Fruit fly (Drosophila melanogaster): ENCODE results near the gene Ogg1.

DNA sequence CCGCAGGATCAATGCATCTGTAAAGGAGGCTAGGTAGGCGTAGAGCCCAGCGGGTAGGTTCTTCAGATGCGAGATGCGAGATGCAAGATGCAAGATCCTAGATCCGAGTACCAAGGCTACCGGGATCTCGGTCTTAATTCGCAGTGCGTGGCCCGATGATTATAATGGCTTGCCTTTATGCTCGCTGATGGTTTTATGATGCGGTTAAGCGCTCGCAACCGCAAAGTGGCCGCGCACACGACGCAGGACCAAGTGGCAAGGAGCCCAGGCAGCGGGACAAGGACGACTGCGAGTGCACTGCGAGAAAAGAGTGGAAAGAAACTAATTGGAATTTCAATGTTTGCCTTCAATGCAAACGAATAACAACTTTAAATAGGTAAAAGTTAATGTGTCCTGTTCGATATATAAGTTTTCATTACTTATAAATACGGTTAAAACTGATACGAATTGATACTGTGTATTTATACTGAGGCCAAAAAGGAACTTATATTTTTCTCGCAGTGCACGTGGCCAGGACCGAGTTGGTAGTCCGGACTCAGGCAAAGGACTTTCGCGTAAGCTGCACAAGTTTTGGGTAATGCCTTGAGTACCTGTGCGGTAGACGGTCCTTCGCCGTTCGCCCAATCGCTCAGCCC, 36.1 kb upstream of the Ogg1 start:
- no peak for TF ChIP-seq insv (optimal IDR thresholded peaks at IDR 0.05)
- TF ChIP-seq psq (optimal IDR thresholded peaks at IDR 0.05), result no peak
- TF ChIP-seq h (optimal IDR thresholded peaks at IDR 0.05), result no peak

Measured in Kc167 (cell line).